Worm (Caenorhabditis elegans) whole organism, late embryonic: ENCODE data around the gene F48F7.6.

ENCODE experiments used
- che-1 ChIP-seq: sonication (generic microtip); optimal IDR thresholded peaks from 2 replicates; lab custom pipeline; 2016; ENCODE audit warnings: mild to moderate bottlenecking, missing genetic modification characterization, missing compliant biosample characterization
- ets-4 ChIP-seq: sonication (generic microtip); optimal IDR thresholded peaks from 2 replicates; lab custom pipeline; 2016; ENCODE audit warnings: missing genetic modification characterization, missing compliant biosample characterization
- pha-4 ChIP-seq: fragments of 150-350 bp; optimal IDR thresholded peaks from 2 replicates; lab custom pipeline; 2018; ENCODE audit warnings: missing biosample characterization, missing genetic modification reagents, missing genetic modification characterization
- pros-1 ChIP-seq: fragments of 150-350 bp; optimal IDR thresholded peaks from 2 replicates; lab custom pipeline; 2014; ENCODE audit warnings: missing biosample characterization, missing genetic modification reagents, missing genetic modification characterization

ce11 chrX:13977439-13978118 lies at the start of gene F48F7.6:
- TF ChIP-seq pros-1 (tag; lab: Kevin White, UChicago) (no peak), pha-4 (no peak), ets-4 (tag; lab: Kevin White, UChicago) (no peak), che-1 (tag; lab: Kevin White, UChicago) (no peak)
